Fruit fly (Drosophila melanogaster) whole organism, prepupa: ENCODE measurements around the gene GNBP3.

ENCODE experiments used
- Blimp-1 ChIP-seq: fragments of 200-800 bp; sonication (Bioruptor generic); optimal IDR thresholded peaks from 3 replicates; lab custom pipeline; 2017; ENCODE audit warnings: missing biosample characterization, missing genetic modification characterization, mild to moderate bottlenecking, moderate library complexity, missing genetic modification reagents
- CG10631 ChIP-seq: fragments of 200-800 bp; sonication (Bioruptor generic); optimal IDR thresholded peaks from 2 replicates; lab custom pipeline; 2016; ENCODE audit warnings: missing biosample characterization, missing genetic modification characterization
- CG10669 ChIP-seq: fragments of 200-800 bp; sonication (Bioruptor generic); optimal IDR thresholded peaks from 3 replicates; lab custom pipeline; 2018; ENCODE audit warnings: missing biosample characterization, mild to moderate bottlenecking, missing genetic modification characterization, moderate library complexity
- CG11762 ChIP-seq: fragments of 200-800 bp; sonication (Bioruptor generic); optimal IDR thresholded peaks from 3 replicates; lab custom pipeline; 2016; ENCODE audit warnings: missing biosample characterization, missing genetic modification characterization; ENCODE audit not compliant: insufficient read depth
- CG15336 ChIP-seq: fragments of 200-800 bp; sonication (Bioruptor generic); IDR thresholded peaks from 2 replicates; pipeline ENCODE4 v1.3.6; 2022; ENCODE audit warnings: missing biosample characterization, missing genetic modification characterization
- CG1621 ChIP-seq: fragments of 200-800 bp; sonication (Bioruptor generic); optimal IDR thresholded peaks from 3 replicates; lab custom pipeline; 2018; ENCODE audit warnings: missing biosample characterization, mild to moderate bottlenecking, missing genetic modification characterization
- CG16779 ChIP-seq: fragments of 200-800 bp; sonication (Bioruptor generic); optimal IDR thresholded peaks from 3 replicates; lab custom pipeline; 2017; ENCODE audit warnings: missing biosample characterization, mild to moderate bottlenecking, missing genetic modification characterization
- CG3032 ChIP-seq: fragments of 200-800 bp; optimal IDR thresholded peaks from 2 replicates; lab custom pipeline; 2019; ENCODE audit warnings: missing biosample characterization, mild to moderate bottlenecking, missing genetic modification characterization, moderate library complexity
- CG31627 ChIP-seq: fragments of 200-800 bp; sonication (Bioruptor generic); optimal IDR thresholded peaks from 3 replicates; lab custom pipeline; 2016; ENCODE audit warnings: missing biosample characterization, missing genetic modification characterization
- CG3919 ChIP-seq: fragments of 200-800 bp; sonication (Bioruptor generic); optimal IDR thresholded peaks from 3 replicates; lab custom pipeline; 2016; ENCODE audit warnings: missing biosample characterization, missing genetic modification characterization
- CG4318 ChIP-seq: fragments of 200-800 bp; sonication (Bioruptor generic); optimal IDR thresholded peaks from 3 replicates; lab custom pipeline; 2017; ENCODE audit warnings: missing biosample characterization, mild to moderate bottlenecking, missing genetic modification characterization
- CG6163 ChIP-seq: fragments of 200-800 bp; sonication (Bioruptor generic); IDR thresholded peaks from 3 replicates; pipeline ENCODE4 v1.3.6; 2022; ENCODE audit warnings: missing biosample characterization, missing genetic modification characterization
- CG6276 ChIP-seq: fragments of 200-800 bp; sonication (Bioruptor generic); optimal IDR thresholded peaks from 2 replicates; lab custom pipeline; 2017; ENCODE audit warnings: missing biosample characterization, mild to moderate bottlenecking, missing genetic modification characterization
- CG6792 ChIP-seq: fragments of 200-800 bp; sonication (Bioruptor generic); optimal IDR thresholded peaks from 3 replicates; lab custom pipeline; 2016; ENCODE audit warnings: missing biosample characterization, missing genetic modification characterization
- CG6808 ChIP-seq: fragments of 200-800 bp; sonication (Bioruptor generic); optimal IDR thresholded peaks from 3 replicates; lab custom pipeline; 2017; ENCODE audit warnings: missing biosample characterization, missing genetic modification characterization, mild to moderate bottlenecking, moderate library complexity, missing genetic modification reagents
- CG7368 ChIP-seq: fragments of 200-800 bp; sonication (Bioruptor generic); optimal IDR thresholded peaks from 3 replicates; lab custom pipeline; 2016; ENCODE audit warnings: missing biosample characterization, missing genetic modification characterization
- CG8119 ChIP-seq: fragments of 200-800 bp; sonication (Bioruptor generic); IDR thresholded peaks from 3 replicates; pipeline ENCODE4 v1.3.6; 2022; ENCODE audit warnings: missing biosample characterization, missing genetic modification characterization
- CG8632 ChIP-seq: fragments of 200-800 bp; sonication (Bioruptor generic); optimal IDR thresholded peaks from 3 replicates; lab custom pipeline; 2016; ENCODE audit warnings: missing biosample characterization, missing genetic modification characterization
- CG9139 ChIP-seq: fragments of 200-800 bp; sonication (Bioruptor generic); optimal IDR thresholded peaks from 3 replicates; lab custom pipeline; 2017; ENCODE audit warnings: missing biosample characterization, mild to moderate bottlenecking, missing genetic modification characterization
- Eip75B ChIP-seq: fragments of 200-800 bp; sonication (Bioruptor generic); optimal IDR thresholded peaks from 3 replicates; lab custom pipeline; 2016; ENCODE audit warnings: missing biosample characterization, missing genetic modification characterization
- Eip78C ChIP-seq: fragments of 200-800 bp; sonication (Bioruptor generic); peaks from one replicate; lab custom pipeline; 2016; ENCODE audit warnings: missing biosample characterization, missing genetic modification characterization
- Eip93F ChIP-seq: fragments of 200-800 bp; sonication (Bioruptor generic); optimal IDR thresholded peaks from 2 replicates; lab custom pipeline; 2016; ENCODE audit warnings: missing biosample characterization, mild to moderate bottlenecking, missing genetic modification characterization
- Gug ChIP-seq: fragments of 200-800 bp; sonication (Bioruptor generic); IDR thresholded peaks from 2 replicates; pipeline ENCODE4 v1.3.6; 2022; ENCODE audit warnings: missing biosample characterization, missing genetic modification characterization
- Hr38 ChIP-seq: sonication (Bioruptor generic); optimal IDR thresholded peaks from 2 replicates; lab custom pipeline; 2016; ENCODE audit warnings: missing biosample characterization, missing genetic modification characterization
- Hr39 ChIP-seq: fragments of 200-800 bp; sonication (Bioruptor generic); optimal IDR thresholded peaks from 2 replicates; lab custom pipeline; 2016; ENCODE audit warnings: missing biosample characterization, missing genetic modification characterization
- Lpt ChIP-seq: fragments of 200-800 bp; sonication (Bioruptor generic); optimal IDR thresholded peaks from 3 replicates; lab custom pipeline; 2016; ENCODE audit warnings: missing biosample characterization, missing genetic modification characterization
- Met ChIP-seq: fragments of 200-800 bp; sonication (Bioruptor generic); optimal IDR thresholded peaks from 3 replicates; lab custom pipeline; 2016; ENCODE audit warnings: missing biosample characterization, missing genetic modification characterization
- Smox ChIP-seq: fragments of 200-800 bp; sonication (Bioruptor generic); optimal IDR thresholded peaks from 3 replicates; lab custom pipeline; 2016; ENCODE audit warnings: missing biosample characterization, missing genetic modification characterization
- Sox14 ChIP-seq: fragments of 200-800 bp; sonication (Bioruptor generic); optimal IDR thresholded peaks from 3 replicates; lab custom pipeline; 2016; ENCODE audit warnings: missing biosample characterization, missing genetic modification characterization
- achi ChIP-seq: fragments of 200-800 bp; sonication (Bioruptor generic); optimal IDR thresholded peaks from 3 replicates; lab custom pipeline; 2016; ENCODE audit warnings: missing biosample characterization, missing genetic modification characterization
- cyc ChIP-seq: fragments of 200-800 bp; sonication (Bioruptor generic); optimal IDR thresholded peaks from 3 replicates; lab custom pipeline; 2016; ENCODE audit warnings: missing biosample characterization, missing genetic modification characterization
- dac ChIP-seq: fragments of 200-800 bp; sonication (Bioruptor generic); optimal IDR thresholded peaks from 2 replicates; lab custom pipeline; 2017; ENCODE audit warnings: missing biosample characterization, mild to moderate bottlenecking, missing genetic modification characterization
- dsx ChIP-seq: fragments of 200-800 bp; optimal IDR thresholded peaks from 3 replicates; lab custom pipeline; 2019; ENCODE audit warnings: missing biosample characterization, mild to moderate bottlenecking, missing genetic modification characterization, moderate library complexity; ENCODE audit not compliant: poor library complexity, severe bottlenecking
- eg ChIP-seq: fragments of 200-800 bp; sonication (Bioruptor generic); IDR thresholded peaks from 3 replicates; pipeline ENCODE4 v1.3.6; 2022; ENCODE audit warnings: missing biosample characterization, missing genetic modification characterization
- fd59A ChIP-seq: fragments of 200-800 bp; sonication (Bioruptor generic); optimal IDR thresholded peaks from 2 replicates; lab custom pipeline; 2017; ENCODE audit warnings: missing biosample characterization, mild to moderate bottlenecking, missing genetic modification characterization, missing genetic modification reagents
- fd85E ChIP-seq: fragments of 200-800 bp; sonication (Bioruptor generic); optimal IDR thresholded peaks from 3 replicates; lab custom pipeline; 2016; ENCODE audit warnings: missing biosample characterization, missing genetic modification characterization
- lz ChIP-seq: fragments of 200-800 bp; sonication (Bioruptor generic); optimal IDR thresholded peaks from 3 replicates; lab custom pipeline; 2016; ENCODE audit warnings: missing biosample characterization, missing genetic modification characterization
- net ChIP-seq: fragments of 200-800 bp; sonication (Bioruptor generic); optimal IDR thresholded peaks from 3 replicates; lab custom pipeline; 2016; ENCODE audit warnings: missing biosample characterization, missing genetic modification characterization
- pdm3 ChIP-seq: fragments of 200-800 bp; sonication (Bioruptor generic); optimal IDR thresholded peaks from 3 replicates; lab custom pipeline; 2016; ENCODE audit warnings: missing biosample characterization, missing genetic modification characterization
- salr ChIP-seq, 2 experiments: fragments of 200-800 bp; sonication (Bioruptor generic); optimal IDR thresholded peaks; 3 replicates each; lab custom pipeline; 2016 to 2018; ENCODE audit warnings: missing biosample characterization in 2 of 2, missing genetic modification characterization in 2 of 2, mild to moderate bottlenecking in 1 of 2
- spab ChIP-seq: fragments of 200-800 bp; sonication (Bioruptor generic); optimal IDR thresholded peaks from 2 replicates; lab custom pipeline; 2017; ENCODE audit warnings: missing biosample characterization, mild to moderate bottlenecking, missing genetic modification characterization, missing genetic modification reagents
- ss ChIP-seq, 2 experiments: fragments of 200-800 bp; sonication (Bioruptor generic); optimal IDR thresholded peaks; 2 replicates in 1 of 2; 3 replicates in 1 of 2; lab custom pipeline; 2017 to 2018; ENCODE audit warnings: mild to moderate bottlenecking in 2 of 2, missing biosample characterization in 2 of 2, missing genetic modification characterization in 2 of 2, moderate library complexity in 1 of 2
- svp ChIP-seq: fragments of 200-800 bp; sonication (Bioruptor generic); peaks from one replicate; lab custom pipeline; 2016; ENCODE audit warnings: missing biosample characterization, missing genetic modification characterization
- vri ChIP-seq: fragments of 200-800 bp; sonication (Bioruptor generic); optimal IDR thresholded peaks from 3 replicates; lab custom pipeline; 2016; ENCODE audit warnings: missing biosample characterization, mild to moderate bottlenecking, missing genetic modification characterization

The GNBP3 gene

dm6 chr3L:8974478-8975477 is 20.0 kb downstream of the GNBP3 start, which contains the start of the genes pix and Srp68 (continued):
- TF ChIP-seq Eip78C (GFP tag; lab: Kevin White, UChicago) (no peak), Hr38 (no peak), pdm3 (GFP tag; lab: Kevin White, UChicago) (no peak), dac (GFP tag; lab: Kevin White, UChicago) (no peak), CG10669 (GFP tag; lab: Kevin White, UChicago) (no peak), CG6808 (GFP tag; lab: Kevin White, UChicago) (no peak), Sox14 (GFP tag; lab: Kevin White, UChicago) (peak; percentile 66), CG31627 (GFP tag; lab: Kevin White, UChicago) (peak; percentile 70), CG9139 (GFP tag; lab: Kevin White, UChicago) (no peak), CG16779 (tag; lab: Kevin White, UChicago) (no peak), CG11762 (GFP tag; lab: Kevin White, UChicago) (no peak), CG6792 (GFP tag; lab: Kevin White, UChicago) (no peak), lz (GFP tag; lab: Kevin White, UChicago) (peak; percentile 78), CG7368 (GFP tag; lab: Kevin White, UChicago) (no peak), vri (GFP tag; lab: Kevin White, UChicago) (no peak), cyc (GFP tag; lab: Kevin White, UChicago) (peak; percentile 53), fd85E (no peak), CG3032 (tag; lab: Kevin White, UChicago) (peak; percentile 69), Smox (no peak), ss (GFP tag; optimal IDR thresholded peaks at IDR 0.05; lab: Kevin White, UChicago) (peak in 1 of 2 experiments; percentile 17), Eip75B (GFP tag; lab: Kevin White, UChicago) (no peak), CG8632 (no peak)

DNA sequence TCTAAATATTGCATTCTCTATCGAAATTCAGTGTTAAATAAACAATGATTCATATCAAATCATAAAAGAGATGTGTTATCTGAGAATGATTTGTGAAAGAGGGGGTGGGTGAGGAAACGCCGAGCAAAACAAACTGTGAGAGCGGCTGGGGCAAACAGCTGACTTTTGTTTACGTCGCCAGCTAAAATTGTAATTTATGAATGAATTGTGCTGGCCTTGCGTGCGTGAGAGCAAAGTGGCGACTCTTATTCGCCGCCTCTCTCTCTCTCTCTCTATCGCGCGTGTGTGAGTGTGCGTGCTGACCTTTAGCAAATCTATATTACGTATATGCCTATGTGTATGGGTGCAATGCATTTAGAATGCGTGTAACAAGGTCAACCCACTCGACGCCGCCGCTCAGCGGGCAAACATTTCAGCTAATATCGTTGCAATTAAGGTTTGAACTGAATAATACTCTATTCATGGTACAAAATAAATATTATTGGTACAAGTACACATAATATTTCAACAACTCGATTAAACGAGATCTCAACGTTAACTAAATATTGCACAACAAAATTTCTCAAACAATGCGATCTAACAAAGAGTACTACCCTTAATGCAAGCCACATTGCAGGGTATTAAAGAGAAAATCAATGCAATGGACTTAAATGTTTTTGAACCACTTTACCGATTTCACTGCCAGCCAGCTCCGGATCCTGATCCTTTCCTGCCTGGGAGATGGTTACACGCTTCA is 24.0 kb downstream of the GNBP3 start:
- TF ChIP-seq CG16779 (tag; lab: Kevin White, UChicago) (no peak), Hr39 (peak; percentile 70), CG6163 (GFP tag; lab: Robert Waterston, UW) (peak; percentile 60; the same call in 2 of the 3 replicates), dsx (GFP tag; lab: Kevin White, UChicago) (no peak), CG3032 (tag; lab: Kevin White, UChicago) (no peak), svp (GFP tag; lab: Kevin White, UChicago) (peak; percentile 81), fd85E (no peak), CG8119 (GFP tag; lab: Robert Waterston, UW) (peak; percentile 72; the same call in 2 of the 3 replicates), Eip78C (GFP tag; lab: Kevin White, UChicago) (peak; percentile 60), lz (GFP tag; lab: Kevin White, UChicago) (peak; percentile 28), Gug (GFP tag; lab: Robert Waterston, UW) (peak; percentile 54; the same call in 1 of the 2 replicates), CG1621 (tag; lab: Kevin White, UChicago) (no peak), Met (no peak), CG3919 (no peak), CG10669 (GFP tag; lab: Kevin White, UChicago) (no peak), spab (no peak), CG10631 (peak; percentile 28), CG6808 (GFP tag; lab: Kevin White, UChicago) (no peak), CG8632 (peak; percentile 6), net (GFP tag; lab: Kevin White, UChicago) (peak; percentile 63), Blimp-1 (GFP tag; lab: Kevin White, UChicago) (no peak), CG4318 (GFP tag; lab: Kevin White, UChicago) (no peak), fd59A (GFP tag; lab: Kevin White, UChicago) (no peak), Smox (no peak), salr (GFP tag; optimal IDR thresholded peaks at IDR 0.05; lab: Kevin White, UChicago) (no peak), CG31627 (GFP tag; lab: Kevin White, UChicago) (peak; percentile 62), Eip93F (no peak), Lpt (GFP tag; lab: Kevin White, UChicago) (no peak), vri (GFP tag; lab: Kevin White, UChicago) (no peak), eg (GFP tag; lab: Robert Waterston, UW) (peak; percentile 82), CG11762 (GFP tag; lab: Kevin White, UChicago) (no peak), CG6276 (GFP tag; lab: Kevin White, UChicago) (no peak), achi (peak; percentile 22), CG15336 (GFP tag; lab: Robert Waterston, UW) (peak; percentile 86)
